Worm (Caenorhabditis elegans) whole organism, L1 larva: ENCODE measurements around the gene R10H10.4.

Experiments
- blmp-1 ChIP-seq: fragments of 150-350 bp; optimal IDR thresholded peaks from 2 replicates; lab custom pipeline; 2014; ENCODE audit warnings: missing biosample characterization, missing genetic modification characterization
- mab-9 ChIP-seq: fragments of 200-800 bp; sonication (Bioruptor generic); IDR thresholded peaks from 2 replicates; pipeline ENCODE4 v1.3.6; 2022; ENCODE audit warnings: missing genetic modification reagents, missing genetic modification characterization, missing compliant biosample characterization

DNA sequence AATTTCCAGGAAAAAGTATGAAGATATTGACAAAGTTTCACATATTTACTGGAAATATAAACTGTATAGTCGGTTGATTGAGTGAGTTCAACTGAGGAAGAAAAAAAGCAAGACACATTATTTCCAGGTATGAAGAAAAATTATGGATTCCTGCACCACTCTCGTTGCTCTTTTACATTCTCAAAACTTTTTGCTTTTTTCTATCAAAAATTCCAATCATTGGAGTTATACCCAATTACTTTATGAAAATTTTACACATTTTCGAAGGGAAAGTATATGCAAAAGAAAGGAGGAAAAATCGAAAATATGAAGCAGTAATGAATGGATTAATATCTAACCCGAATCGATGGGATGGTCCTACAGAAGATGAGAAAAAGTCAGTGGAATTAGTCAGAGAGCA, 48.1 kb upstream of the R10H10.4 start:
- TF ChIP-seq blmp-1 (tag; lab: Kevin White, UChicago) (no peak), mab-9 (no peak)
